Fruit fly (Drosophila melanogaster): ENCODE results near the gene CG6908.
A peak's percentile ranks its signal among the peaks of the same experiment; 100 is the strongest.

The CG6908 gene

DNA sequence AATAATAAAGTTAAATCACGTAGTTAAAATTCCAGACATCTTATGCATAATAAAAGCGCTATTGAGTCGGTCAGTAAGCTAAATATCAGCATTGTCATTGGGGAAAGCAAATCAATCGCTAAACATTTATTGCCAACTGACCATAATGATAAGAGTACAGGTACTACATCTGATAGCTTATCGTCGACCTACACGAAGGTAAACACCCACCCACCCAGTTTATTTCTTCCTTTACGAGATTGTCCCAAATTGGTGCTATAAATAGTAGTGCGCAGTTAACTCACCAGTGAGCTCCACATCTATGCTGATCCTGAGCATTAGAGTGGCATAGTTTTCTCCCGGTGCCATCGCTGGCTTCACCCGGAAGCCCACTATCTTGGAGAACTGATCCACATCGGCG lies 6.2 kb downstream of the CG6908 start:
- TF ChIP-seq bab1 (GFP tag; optimal IDR thresholded peaks at IDR 0.05) (no peak), CG12768 (GFP tag; optimal IDR thresholded peaks at IDR 0.05) (peak; percentile 37), cic (GFP tag; optimal IDR thresholded peaks at IDR 0.05) (peak; percentile 26)

DNA sequence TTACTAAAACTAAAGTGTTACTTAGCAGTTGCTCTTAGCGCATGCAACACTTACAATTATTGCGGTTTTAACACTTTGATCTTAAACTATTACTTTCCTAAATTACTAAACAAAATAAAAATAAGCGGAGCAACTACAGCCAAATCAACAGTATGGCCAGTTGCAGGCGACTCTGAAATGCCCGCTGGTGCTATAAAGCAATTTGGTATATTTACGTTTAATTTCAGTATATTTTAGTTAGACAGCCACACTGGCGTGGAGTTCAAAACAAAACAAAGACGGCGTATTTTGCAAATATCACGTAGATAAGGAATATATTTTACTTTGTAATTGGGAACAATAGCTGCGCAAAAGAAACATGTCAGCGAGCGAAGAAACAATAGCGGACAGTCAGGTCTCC lies 10.3 kb downstream of the CG6908 start, which contains the start of the genes Taf12 and Ho:
TSS of gene Taf12 (minus strand) at position 178 of the 400 bp plus-strand sequence.
TSS of gene Ho (plus strand) at position 231 of the 400 bp plus-strand sequence.
- TF ChIP-seq Crg-1 (GFP tag; optimal IDR thresholded peaks at IDR 0.05): no peak
- no peak for TF ChIP-seq Hr96 (GFP tag; optimal IDR thresholded peaks at IDR 0.05)
- TF ChIP-seq pad (GFP tag; optimal IDR thresholded peaks at IDR 0.05): no peak
- no peak for TF ChIP-seq CG5204 (GFP tag; optimal IDR thresholded peaks at IDR 0.05)
- no peak for TF ChIP-seq kay (GFP tag; ENCODE audit: borderline replicate concordance)
- TF ChIP-seq CG1620 (GFP tag; optimal IDR thresholded peaks at IDR 0.05): no peak
- TF ChIP-seq CG7101 (tag; optimal IDR thresholded peaks at IDR 0.05): peak; percentile 21
- no peak for TF ChIP-seq CG11617 (GFP tag; optimal IDR thresholded peaks at IDR 0.05)
- TF ChIP-seq CG12768 (GFP tag; optimal IDR thresholded peaks at IDR 0.05): no peak
- no peak for TF ChIP-seq toe (GFP tag; optimal IDR thresholded peaks at IDR 0.05)
- no peak for TF ChIP-seq CG33017 (tag; optimal IDR thresholded peaks at IDR 0.05)
- no peak for TF ChIP-seq cnc (optimal IDR thresholded peaks at IDR 0.05)
- peak; percentile 38 for TF ChIP-seq bab1 (GFP tag; optimal IDR thresholded peaks at IDR 0.05)
- TF ChIP-seq Mnt (GFP tag; optimal IDR thresholded peaks at IDR 0.05): peak; percentile 45
- no peak for TF ChIP-seq Clk (GFP tag; optimal IDR thresholded peaks at IDR 0.05)
- TF ChIP-seq cic (GFP tag; optimal IDR thresholded peaks at IDR 0.05): peak; percentile 32
- TF ChIP-seq CG14711 (tag; optimal IDR thresholded peaks at IDR 0.05): peak; percentile 32
- TF ChIP-seq ovo (GFP tag; optimal IDR thresholded peaks at IDR 0.05): no peak
- TF ChIP-seq tj (GFP tag; optimal IDR thresholded peaks at IDR 0.05): no peak
- no peak for TF ChIP-seq CG7045 (GFP tag; optimal IDR thresholded peaks at IDR 0.05)

DNA sequence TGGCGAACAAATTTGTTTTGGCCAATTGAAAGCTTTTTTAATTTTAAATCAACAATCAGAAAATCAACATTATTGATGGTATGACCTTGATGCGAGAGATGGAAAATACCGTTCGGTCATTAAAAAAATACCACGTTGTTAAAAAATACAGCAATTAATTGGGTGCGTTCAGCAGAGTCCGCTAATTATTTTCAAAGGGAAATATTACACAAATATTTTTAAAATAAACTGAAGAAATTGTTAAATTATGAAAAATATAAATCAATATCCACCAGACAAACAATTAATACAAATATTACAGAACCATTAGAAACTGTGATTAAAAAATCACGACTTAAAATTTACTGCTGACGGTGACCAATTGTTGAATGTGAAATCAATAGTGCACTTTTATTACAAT lies 11.8 kb downstream of the CG6908 start, which contains the start of gene CG18476:
TSS of gene CG18476 (minus strand) at position 101 of the 400 bp plus-strand sequence.
- TF ChIP-seq ovo (GFP tag; optimal IDR thresholded peaks at IDR 0.05) (peak; percentile 34), Hr96 (GFP tag; optimal IDR thresholded peaks at IDR 0.05) (peak; percentile 58), CG11617 (GFP tag; optimal IDR thresholded peaks at IDR 0.05) (peak; percentile 88), CG1620 (GFP tag; optimal IDR thresholded peaks at IDR 0.05) (peak; percentile 86), cic (GFP tag; optimal IDR thresholded peaks at IDR 0.05) (peak; percentile 7), toe (GFP tag; optimal IDR thresholded peaks at IDR 0.05) (no peak), CG7101 (tag; optimal IDR thresholded peaks at IDR 0.05) (peak; percentile 96), CG14711 (tag; optimal IDR thresholded peaks at IDR 0.05) (peak; percentile 95), bab1 (GFP tag; optimal IDR thresholded peaks at IDR 0.05) (peak; percentile 97), CG5204 (GFP tag; optimal IDR thresholded peaks at IDR 0.05) (no peak), CG12768 (GFP tag; optimal IDR thresholded peaks at IDR 0.05) (peak; percentile 92), pad (GFP tag; optimal IDR thresholded peaks at IDR 0.05) (peak; percentile 81), CG7045 (GFP tag; optimal IDR thresholded peaks at IDR 0.05) (peak; percentile 88), kay (GFP tag; ENCODE audit: borderline replicate concordance) (no peak), CG33017 (tag; optimal IDR thresholded peaks at IDR 0.05) (peak; percentile 95), Mnt (GFP tag; optimal IDR thresholded peaks at IDR 0.05) (peak; percentile 70), Clk (GFP tag; optimal IDR thresholded peaks at IDR 0.05) (peak; percentile 75), Crg-1 (GFP tag; optimal IDR thresholded peaks at IDR 0.05) (peak; percentile 69), tj (GFP tag; optimal IDR thresholded peaks at IDR 0.05) (peak; percentile 85), cnc (optimal IDR thresholded peaks at IDR 0.05) (no peak)

DNA sequence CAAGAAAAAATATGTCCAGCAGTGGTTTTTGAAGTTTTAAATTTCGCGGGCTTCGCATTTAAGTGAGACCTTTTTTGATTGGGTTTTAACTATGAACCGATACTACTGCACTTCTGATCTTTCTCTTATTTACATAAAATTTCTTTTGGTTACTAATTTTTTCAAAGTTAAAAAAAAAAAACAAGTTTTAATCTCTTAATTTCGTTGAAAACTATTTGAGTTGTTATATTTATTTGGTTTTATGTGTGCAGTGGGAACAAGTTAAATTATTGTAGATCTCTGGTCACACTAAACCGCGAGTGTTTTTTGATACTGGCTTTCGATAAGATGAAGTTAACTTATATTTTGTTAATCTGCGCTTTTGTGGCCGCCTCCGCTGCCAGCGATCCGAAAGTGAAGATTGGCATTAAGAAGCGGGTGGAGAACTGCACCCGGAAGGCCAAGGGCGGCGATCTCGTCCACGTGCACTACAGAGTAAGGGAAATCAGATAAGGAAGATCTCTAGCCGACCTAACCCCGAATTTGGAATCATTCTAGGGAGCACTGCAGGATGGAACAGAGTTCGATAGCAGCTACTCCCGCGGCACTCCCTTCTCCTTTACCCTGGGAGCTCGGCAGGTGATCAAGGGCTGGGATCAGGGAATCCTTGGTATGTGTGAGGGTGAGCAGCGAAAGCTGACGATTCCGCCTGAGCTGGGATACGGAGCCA lies 15.7 kb downstream of the CG6908 start, which contains the start of gene CG14715:
TSS of gene CG14715 (plus strand) at position 267 of the 709 bp plus-strand sequence.
- TF ChIP-seq ovo (GFP tag; optimal IDR thresholded peaks at IDR 0.05) (peak; percentile 1), toe (GFP tag; optimal IDR thresholded peaks at IDR 0.05) (peak; percentile 61), cnc (optimal IDR thresholded peaks at IDR 0.05) (no peak), tj (GFP tag; optimal IDR thresholded peaks at IDR 0.05) (peak; percentile 9), pad (GFP tag; optimal IDR thresholded peaks at IDR 0.05) (no peak), CG33017 (tag; optimal IDR thresholded peaks at IDR 0.05) (no peak), Clk (GFP tag; optimal IDR thresholded peaks at IDR 0.05) (no peak), kay (GFP tag; ENCODE audit: borderline replicate concordance) (no peak), CG5204 (GFP tag; optimal IDR thresholded peaks at IDR 0.05) (no peak), Crg-1 (GFP tag; optimal IDR thresholded peaks at IDR 0.05) (no peak), bab1 (GFP tag; optimal IDR thresholded peaks at IDR 0.05) (peak; percentile 79), CG7101 (tag; optimal IDR thresholded peaks at IDR 0.05) (peak; percentile 60), Hr96 (GFP tag; optimal IDR thresholded peaks at IDR 0.05) (peak; percentile 37), CG7045 (GFP tag; optimal IDR thresholded peaks at IDR 0.05) (peak; percentile 9), CG1620 (GFP tag; optimal IDR thresholded peaks at IDR 0.05) (peak; percentile 52), CG12768 (GFP tag; optimal IDR thresholded peaks at IDR 0.05) (no peak), Mnt (GFP tag; optimal IDR thresholded peaks at IDR 0.05) (peak; percentile 39), cic (GFP tag; optimal IDR thresholded peaks at IDR 0.05) (no peak), CG14711 (tag; optimal IDR thresholded peaks at IDR 0.05) (peak; percentile 51), CG11617 (GFP tag; optimal IDR thresholded peaks at IDR 0.05) (peak; percentile 9)

DNA sequence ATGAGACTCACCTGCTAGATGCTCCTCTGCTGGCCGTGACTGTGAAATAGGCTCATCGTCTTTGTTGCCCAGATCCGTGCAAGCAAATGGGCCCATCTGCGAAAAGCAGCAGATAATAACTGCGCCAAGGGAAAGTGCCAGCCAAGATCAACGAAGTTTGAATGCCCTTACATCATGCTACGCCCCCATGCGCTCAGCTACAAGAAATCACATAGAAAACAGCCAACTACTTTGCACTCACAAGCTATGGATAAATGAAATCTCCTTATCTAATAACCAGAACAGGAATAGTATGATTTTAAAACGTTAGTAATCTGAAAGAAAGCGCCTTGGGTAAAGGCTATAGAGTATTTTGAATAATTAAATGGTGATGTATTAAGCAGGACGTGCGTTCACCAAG lies 18.1 kb downstream of the CG6908 start:
- TF ChIP-seq toe (GFP tag; optimal IDR thresholded peaks at IDR 0.05) (no peak), cnc (optimal IDR thresholded peaks at IDR 0.05) (no peak), CG7045 (GFP tag; optimal IDR thresholded peaks at IDR 0.05) (no peak), bab1 (GFP tag; optimal IDR thresholded peaks at IDR 0.05) (no peak), Hr96 (GFP tag; optimal IDR thresholded peaks at IDR 0.05) (no peak), CG1620 (GFP tag; optimal IDR thresholded peaks at IDR 0.05) (no peak), CG33017 (tag; optimal IDR thresholded peaks at IDR 0.05) (no peak), CG12768 (GFP tag; optimal IDR thresholded peaks at IDR 0.05) (no peak), ovo (GFP tag; optimal IDR thresholded peaks at IDR 0.05) (no peak), tj (GFP tag; optimal IDR thresholded peaks at IDR 0.05) (no peak), Crg-1 (GFP tag; optimal IDR thresholded peaks at IDR 0.05) (no peak), Clk (GFP tag; optimal IDR thresholded peaks at IDR 0.05) (no peak), kay (GFP tag; ENCODE audit: borderline replicate concordance) (no peak), CG11617 (GFP tag; optimal IDR thresholded peaks at IDR 0.05) (no peak)
